Fruit fly (Drosophila melanogaster) whole organism, embryonic: Measurements from ENCODE around the gene halo.

ENCODE experiments used
- Adf1 ChIP-seq: fragments of 200-800 bp; sonication (Bioruptor generic); IDR thresholded peaks from 2 replicates; pipeline ENCODE4 v1.3.6; 2022; ENCODE audit warnings: missing biosample characterization, missing genetic modification characterization
- Asciz ChIP-seq: fragments of 200-800 bp; sonication (Bioruptor generic); optimal IDR thresholded peaks from 2 replicates; lab custom pipeline; 2017; ENCODE audit warnings: missing biosample characterization, mild to moderate bottlenecking, missing genetic modification characterization, missing genetic modification reagents
- Atf-2 ChIP-seq: fragments of 200-800 bp; sonication (Bioruptor generic); optimal IDR thresholded peaks from 2 replicates; lab custom pipeline; 2016; ENCODE audit warnings: missing biosample characterization, missing genetic modification characterization
- CG10274 ChIP-seq: fragments of 200-800 bp; sonication (Bioruptor generic); optimal IDR thresholded peaks from 3 replicates; lab custom pipeline; 2017; ENCODE audit warnings: missing biosample characterization, mild to moderate bottlenecking, missing genetic modification characterization
- CG10565 ChIP-seq: fragments of 200-800 bp; sonication (Bioruptor generic); optimal IDR thresholded peaks from 3 replicates; lab custom pipeline; 2016; ENCODE audit warnings: missing biosample characterization, mild to moderate bottlenecking, missing genetic modification characterization
- CG12219 ChIP-seq: fragments of 200-800 bp; sonication (Bioruptor generic); optimal IDR thresholded peaks from 3 replicates; lab custom pipeline; 2018; ENCODE audit warnings: missing biosample characterization, mild to moderate bottlenecking, missing genetic modification characterization
- CG12391 ChIP-seq: fragments of 200-800 bp; sonication (Bioruptor generic); optimal IDR thresholded peaks from 3 replicates; lab custom pipeline; 2018; ENCODE audit warnings: missing biosample characterization, mild to moderate bottlenecking, missing genetic modification characterization, moderate library complexity
- CG13424 ChIP-seq: fragments of 200-800 bp; sonication (Bioruptor generic); optimal IDR thresholded peaks from 2 replicates; lab custom pipeline; 2019; ENCODE audit warnings: missing biosample characterization, mild to moderate bottlenecking, missing genetic modification characterization, moderate library complexity
- CG13624 ChIP-seq: fragments of 200-800 bp; sonication (Bioruptor generic); optimal IDR thresholded peaks from 2 replicates; lab custom pipeline; 2016; ENCODE audit warnings: missing biosample characterization, missing genetic modification characterization
- CG15479 ChIP-seq: fragments of 200-800 bp; sonication (Bioruptor generic); optimal IDR thresholded peaks from 3 replicates; lab custom pipeline; 2019; ENCODE audit warnings: missing biosample characterization, mild to moderate bottlenecking, missing genetic modification characterization, moderate library complexity
- CG17385 ChIP-seq: fragments of 200-800 bp; sonication (Bioruptor generic); optimal IDR thresholded peaks from 3 replicates; lab custom pipeline; 2018; ENCODE audit warnings: missing biosample characterization, mild to moderate bottlenecking, missing genetic modification characterization
- CG31388 ChIP-seq: fragments of 200-800 bp; sonication (Bioruptor generic); optimal IDR thresholded peaks from 2 replicates; lab custom pipeline; 2016; ENCODE audit warnings: missing biosample characterization, missing genetic modification characterization
- CG3163 ChIP-seq: fragments of 200-800 bp; sonication (Bioruptor generic); optimal IDR thresholded peaks from 3 replicates; lab custom pipeline; 2016; ENCODE audit warnings: missing biosample characterization, missing genetic modification characterization
- CG34422 ChIP-seq: fragments of 200-800 bp; sonication (Bioruptor generic); IDR thresholded peaks from 3 replicates; pipeline ENCODE4 v1.3.6; 2022; ENCODE audit warnings: missing biosample characterization, missing genetic modification characterization
- CG4617 ChIP-seq: fragments of 200-800 bp; sonication (Bioruptor generic); optimal IDR thresholded peaks from 3 replicates; lab custom pipeline; 2016; ENCODE audit warnings: missing biosample characterization, missing genetic modification characterization, borderline replicate concordance
- CG5953 ChIP-seq: fragments of 200-800 bp; sonication (Bioruptor generic); IDR thresholded peaks from 2 replicates; pipeline ENCODE4 v1.3.6; 2022; ENCODE audit warnings: missing biosample characterization, missing genetic modification characterization
- CG6689 ChIP-seq: fragments of 200-800 bp; sonication (Bioruptor generic); IDR thresholded peaks from 2 replicates; pipeline ENCODE4 v1.3.6; 2022; ENCODE audit warnings: missing biosample characterization, missing genetic modification characterization
- CG7372 ChIP-seq: fragments of 200-800 bp; sonication (Bioruptor generic); IDR thresholded peaks from 2 replicates; pipeline ENCODE4 v1.3.6; 2022; ENCODE audit warnings: missing biosample characterization, missing genetic modification characterization
- CG8281 ChIP-seq: fragments of 200-800 bp; sonication (Bioruptor generic); optimal IDR thresholded peaks from 2 replicates; lab custom pipeline; 2018; ENCODE audit warnings: missing biosample characterization, mild to moderate bottlenecking, missing genetic modification characterization, moderate library complexity
- CG9727 ChIP-seq: fragments of 200-800 bp; sonication (Bioruptor generic); optimal IDR thresholded peaks from 3 replicates; lab custom pipeline; 2017; ENCODE audit warnings: missing biosample characterization, mild to moderate bottlenecking, missing genetic modification characterization
- Drgx ChIP-seq: fragments of 200-800 bp; sonication (Bioruptor generic); IDR thresholded peaks from 2 replicates; pipeline ENCODE4 v1.3.6; 2022; ENCODE audit warnings: missing biosample characterization, missing genetic modification characterization
- E2f1 ChIP-seq: fragments of 200-800 bp; sonication (Bioruptor generic); IDR thresholded peaks from 2 replicates; pipeline ENCODE4 v1.3.6; 2022; ENCODE audit warnings: missing biosample characterization, missing genetic modification characterization
- Fer3 ChIP-seq: fragments of 200-800 bp; sonication (Bioruptor generic); optimal IDR thresholded peaks from 2 replicates; lab custom pipeline; 2018; ENCODE audit warnings: missing biosample characterization, mild to moderate bottlenecking, missing genetic modification characterization, moderate library complexity
- Gsc ChIP-seq: fragments of 200-800 bp; sonication (Bioruptor generic); IDR thresholded peaks from 2 replicates; pipeline ENCODE4 v1.3.6; 2022; ENCODE audit warnings: missing biosample characterization, missing genetic modification characterization
- HLH4C ChIP-seq: fragments of 200-800 bp; sonication (Bioruptor generic); IDR thresholded peaks from 3 replicates; pipeline ENCODE4 v1.3.6; 2022; ENCODE audit warnings: missing biosample characterization, missing genetic modification characterization; ENCODE audit not compliant: partially characterized antibody
- HLHmδ ChIP-seq: fragments of 200-800 bp; sonication (Bioruptor generic); optimal IDR thresholded peaks from 2 replicates; lab custom pipeline; 2018; ENCODE audit warnings: missing biosample characterization, mild to moderate bottlenecking, missing genetic modification characterization, moderate library complexity
- Hmx ChIP-seq: fragments of 200-800 bp; sonication (Bioruptor generic); optimal IDR thresholded peaks from 2 replicates; lab custom pipeline; 2016; ENCODE audit warnings: missing biosample characterization, missing genetic modification characterization
- Hr3 ChIP-seq: fragments of 200-800 bp; sonication (Bioruptor generic); optimal IDR thresholded peaks from 3 replicates; lab custom pipeline; 2016; ENCODE audit warnings: missing biosample characterization, missing genetic modification characterization
- Hr78 ChIP-seq, 2 experiments: fragments of 200-800 bp in 1 of 2; fragments of >200 bp in 1 of 2; sonication (Bioruptor generic) in 1 of 2; optimal IDR thresholded peaks; 2 replicates each; lab custom pipeline; 2017 to 2019; ENCODE audit warnings: missing biosample characterization in 2 of 2, missing genetic modification characterization in 2 of 2, mild to moderate bottlenecking in 1 of 2, moderate library complexity in 1 of 2
- Jarid2 ChIP-seq: fragments of 200-800 bp; sonication (Bioruptor generic); optimal IDR thresholded peaks from 3 replicates; lab custom pipeline; 2017; ENCODE audit warnings: mild to moderate bottlenecking, missing biosample characterization, missing genetic modification reagents, missing genetic modification characterization
- Nf-YA ChIP-seq: fragments of 200-800 bp; sonication (Bioruptor generic); IDR thresholded peaks from 2 replicates; pipeline ENCODE4 v1.3.6; 2022; ENCODE audit warnings: missing biosample characterization, missing genetic modification characterization
- Six4 ChIP-seq: fragments of 200-800 bp; sonication (Bioruptor generic); optimal IDR thresholded peaks from 2 replicates; lab custom pipeline; 2016; ENCODE audit warnings: missing biosample characterization, missing genetic modification characterization
- Sox100B ChIP-seq: fragments of 200-800 bp; sonication (Bioruptor generic); optimal IDR thresholded peaks from 3 replicates; lab custom pipeline; 2018; ENCODE audit warnings: missing biosample characterization, mild to moderate bottlenecking, missing genetic modification characterization
- Sry-β ChIP-seq: fragments of 200-800 bp; sonication (Bioruptor generic); optimal IDR thresholded peaks from 2 replicates; lab custom pipeline; 2018; ENCODE audit warnings: missing biosample characterization, mild to moderate bottlenecking, missing genetic modification characterization, moderate library complexity
- Sry-δ ChIP-seq: fragments of 200-800 bp; sonication (Bioruptor generic); optimal IDR thresholded peaks from 2 replicates; lab custom pipeline; 2016; ENCODE audit warnings: missing biosample characterization, missing genetic modification characterization
- bbx ChIP-seq: fragments of 200-800 bp; sonication (Bioruptor generic); IDR thresholded peaks from 2 replicates; pipeline ENCODE4 v1.3.6; 2022; ENCODE audit warnings: missing biosample characterization, missing genetic modification characterization; ENCODE audit not compliant: partially characterized antibody
- caup ChIP-seq: fragments of 200-800 bp; sonication (Bioruptor generic); optimal IDR thresholded peaks from 3 replicates; lab custom pipeline; 2017; ENCODE audit warnings: missing biosample characterization, mild to moderate bottlenecking, missing genetic modification characterization, moderate library complexity; ENCODE audit not compliant: severe bottlenecking
- dati ChIP-seq: fragments of 200-800 bp; sonication (Bioruptor generic); IDR thresholded peaks from 2 replicates; pipeline ENCODE4 v1.3.6; 2022; ENCODE audit warnings: missing biosample characterization, missing genetic modification characterization
- en ChIP-seq: fragments of 200-800 bp; sonication (Bioruptor generic); optimal IDR thresholded peaks from 2 replicates; lab custom pipeline; 2016; ENCODE audit warnings: missing biosample characterization, missing genetic modification characterization
- eyg ChIP-seq: fragments of 200-800 bp; sonication (Bioruptor generic); optimal IDR thresholded peaks from 3 replicates; lab custom pipeline; 2016; ENCODE audit warnings: missing biosample characterization, missing genetic modification characterization
- gcm2 ChIP-seq: fragments of 200-800 bp; sonication (Bioruptor generic); optimal IDR thresholded peaks from 2 replicates; lab custom pipeline; 2016; ENCODE audit warnings: missing biosample characterization, missing genetic modification characterization
- gro ChIP-seq: fragments of 200-800 bp; sonication (Bioruptor generic); optimal IDR thresholded peaks from 2 replicates; lab custom pipeline; 2016; ENCODE audit warnings: missing biosample characterization, missing genetic modification characterization
- hbn ChIP-seq: fragments of 200-800 bp; sonication (Bioruptor generic); IDR thresholded peaks from 2 replicates; pipeline ENCODE4 v1.3.6; 2022; ENCODE audit warnings: missing biosample characterization, missing genetic modification characterization; ENCODE audit not compliant: partially characterized antibody
- ken ChIP-seq: fragments of 200-800 bp; sonication (Bioruptor generic); IDR thresholded peaks from 3 replicates; pipeline ENCODE4 v1.3.6; 2022; ENCODE audit warnings: missing biosample characterization, missing genetic modification characterization
- kni ChIP-seq: fragments of 200-800 bp; sonication (Bioruptor generic); optimal IDR thresholded peaks from 3 replicates; lab custom pipeline; 2017; ENCODE audit warnings: mild to moderate bottlenecking, missing biosample characterization, missing genetic modification reagents, missing genetic modification characterization
- p53 ChIP-seq: fragments of 200-800 bp; sonication (Bioruptor generic); optimal IDR thresholded peaks from 2 replicates; lab custom pipeline; 2016; ENCODE audit warnings: missing biosample characterization, missing genetic modification characterization
- ro ChIP-seq: fragments of 200-800 bp; sonication (Bioruptor generic); IDR thresholded peaks from 2 replicates; pipeline ENCODE4 v1.3.6; 2022; ENCODE audit warnings: missing biosample characterization, missing genetic modification characterization
- salm ChIP-seq: fragments of 200-800 bp; sonication (Bioruptor generic); optimal IDR thresholded peaks from 2 replicates; lab custom pipeline; 2018; ENCODE audit warnings: missing biosample characterization, mild to moderate bottlenecking, missing genetic modification characterization
- tup ChIP-seq: fragments of 200-800 bp; sonication (Bioruptor generic); optimal IDR thresholded peaks from 2 replicates; lab custom pipeline; 2016; ENCODE audit warnings: missing biosample characterization, mild to moderate bottlenecking, missing genetic modification characterization, moderate library complexity
- wdn ChIP-seq: fragments of 200-800 bp; sonication (Bioruptor generic); IDR thresholded peaks from 2 replicates; pipeline ENCODE4 v1.3.6; 2022; ENCODE audit warnings: missing biosample characterization, missing genetic modification characterization
- zen2 ChIP-seq: fragments of 200-800 bp; sonication (Bioruptor generic); IDR thresholded peaks from 3 replicates; pipeline ENCODE4 v1.3.6; 2022; ENCODE audit warnings: missing biosample characterization, missing genetic modification characterization; ENCODE audit not compliant: partially characterized antibody

The halo gene

DNA sequence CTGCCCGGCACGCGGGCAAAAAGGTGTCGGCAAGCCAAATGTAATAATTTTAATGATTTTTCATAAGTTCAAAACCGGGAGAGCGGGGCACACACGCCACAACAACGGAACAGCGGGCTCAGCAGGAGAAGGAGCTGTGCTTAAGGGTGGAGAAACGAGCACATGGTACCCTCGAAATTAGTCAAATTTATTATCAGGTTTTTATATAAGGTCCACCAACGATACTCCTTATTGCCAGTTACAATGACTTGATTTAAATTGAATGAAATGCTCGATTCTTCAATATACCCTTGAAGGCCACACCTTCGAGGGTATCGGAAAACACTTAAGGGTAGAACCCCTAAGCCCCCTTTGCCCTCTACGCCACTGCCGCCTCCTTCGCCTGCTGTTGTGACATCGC is 44.5 kb downstream of the halo start (continued):
- TF ChIP-seq ken (GFP tag; lab: Robert Waterston, UW) (peak; percentile 56; the same call in 1 of the 3 replicates), Hr3 (GFP tag; lab: Kevin White, UChicago) (peak; percentile 5), salm (tag; lab: Kevin White, UChicago) (no peak), dati (GFP tag; lab: Robert Waterston, UW) (no peak), wdn (GFP tag; lab: Robert Waterston, UW) (0 out of 2 replicates have a peak, but pooled peaks have one; percentile 42), CG9727 (GFP tag; lab: Kevin White, UChicago) (peak; percentile 66), ro (GFP tag; lab: Robert Waterston, UW) (no peak; the same call in 1 of the 2 replicates), CG12219 (peak; percentile 21), Atf-2 (GFP tag; lab: Kevin White, UChicago) (no peak), Hr78 (GFP tag; optimal IDR thresholded peaks at IDR 0.05; lab: Kevin White, UChicago) (no peak), hbn (GFP tag; lab: Robert Waterston, UW) (no peak), E2f1 (peak; percentile 64), Asciz (GFP tag; lab: Kevin White, UChicago) (no peak), CG34422 (GFP tag; lab: Robert Waterston, UW) (no peak), Sry-δ (GFP tag; lab: Kevin White, UChicago) (no peak), Adf1 (GFP tag; lab: Robert Waterston, UW) (no peak), en (GFP tag; lab: Kevin White, UChicago) (no peak), Nf-YA (GFP tag; lab: Robert Waterston, UW) (peak; percentile 61; the same call in 1 of the 2 replicates), CG7372 (GFP tag; lab: Robert Waterston, UW) (0 out of 2 replicates have a peak, but pooled peaks have one; percentile 11), HLHmδ (no peak), Sry-β (GFP tag; lab: Kevin White, UChicago) (no peak), CG3163 (GFP tag; lab: Kevin White, UChicago) (no peak), Jarid2 (GFP tag; lab: Kevin White, UChicago) (peak; percentile 13), CG17385 (no peak), Gsc (peak; percentile 22; the same call in 1 of the 2 replicates), Fer3 (tag; lab: Kevin White, UChicago) (no peak), caup (GFP tag; lab: Kevin White, UChicago) (no peak), p53 (GFP tag; lab: Kevin White, UChicago) (no peak), eyg (GFP tag; lab: Kevin White, UChicago) (no peak), CG5953 (GFP tag; lab: Robert Waterston, UW) (no peak), CG10274 (peak; percentile 7), CG13624 (no peak), Drgx (GFP tag; lab: Robert Waterston, UW) (no peak), CG6689 (peak; percentile 68), zen2 (GFP tag; lab: Robert Waterston, UW) (no peak), CG4617 (GFP tag; lab: Kevin White, UChicago) (no peak), Sox100B (peak; percentile 3), kni (GFP tag; lab: Kevin White, UChicago) (no peak), CG10565 (no peak), bbx (no peak), Hmx (GFP tag; lab: Kevin White, UChicago) (no peak), Six4 (GFP tag; lab: Kevin White, UChicago) (no peak), gcm2 (no peak), HLH4C (GFP tag; lab: Robert Waterston, UW) (no peak), CG13424 (peak; percentile 36), CG12391 (tag; lab: Kevin White, UChicago) (peak; percentile 34), gro (no peak), CG8281 (no peak), CG31388 (GFP tag; lab: Kevin White, UChicago) (no peak), CG15479 (no peak), tup (GFP tag; lab: Kevin White, UChicago) (no peak)
